Fruit fly (Drosophila melanogaster): ENCODE data around the gene Coq3.

Coq3 gene

DNA sequence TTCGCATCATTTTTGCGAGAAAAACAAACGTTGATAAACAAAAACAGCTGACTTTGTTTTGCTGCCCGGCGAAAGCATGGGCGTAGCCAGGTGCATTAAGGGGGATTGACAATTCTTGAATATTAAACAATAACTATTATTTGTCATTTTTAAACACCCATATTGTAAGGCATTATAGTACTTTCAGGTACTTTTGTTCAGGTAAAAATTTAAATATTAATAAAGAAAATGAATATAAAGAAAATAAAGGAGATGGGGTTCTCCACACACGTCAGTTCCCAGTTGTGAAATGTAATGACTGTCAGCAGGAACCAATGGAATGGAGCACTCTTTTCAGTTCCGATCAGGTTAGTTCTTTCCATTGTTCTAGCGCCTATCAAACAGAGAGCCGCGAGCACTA is at the start of gene Coq3, which contains the start of gene Pld3:
Gene Coq3 (minus strand): TSS at position 58 of the 400 bp plus-strand sequence.
Gene Pld3 (plus strand): TSS at position 294 of the 400 bp plus-strand sequence.
- TF ChIP-seq tj (GFP tag; optimal IDR thresholded peaks at IDR 0.05) (peak; percentile 89), toe (GFP tag; optimal IDR thresholded peaks at IDR 0.05) (peak; percentile 88), CG33017 (tag; optimal IDR thresholded peaks at IDR 0.05) (peak; percentile 94), Hr96 (GFP tag; optimal IDR thresholded peaks at IDR 0.05) (no peak), cic (GFP tag; optimal IDR thresholded peaks at IDR 0.05) (peak; percentile 73), ovo (GFP tag; optimal IDR thresholded peaks at IDR 0.05) (peak; percentile 77), CG7045 (GFP tag; optimal IDR thresholded peaks at IDR 0.05) (peak; percentile 90), bab1 (GFP tag; optimal IDR thresholded peaks at IDR 0.05) (peak; percentile 95), Clk (GFP tag; optimal IDR thresholded peaks at IDR 0.05) (peak; percentile 83), pad (GFP tag; optimal IDR thresholded peaks at IDR 0.05) (peak; percentile 85), CG1620 (GFP tag; optimal IDR thresholded peaks at IDR 0.05) (peak; percentile 91), cnc (optimal IDR thresholded peaks at IDR 0.05) (no peak), CG14711 (tag; optimal IDR thresholded peaks at IDR 0.05) (peak; percentile 89), CG11617 (GFP tag; optimal IDR thresholded peaks at IDR 0.05) (peak; percentile 96), CG12768 (GFP tag; optimal IDR thresholded peaks at IDR 0.05) (peak; percentile 94), Mnt (GFP tag; optimal IDR thresholded peaks at IDR 0.05) (peak; percentile 92), kay (GFP tag; ENCODE audit: borderline replicate concordance) (no peak), CG7101 (tag; optimal IDR thresholded peaks at IDR 0.05) (peak; percentile 96), Crg-1 (GFP tag; optimal IDR thresholded peaks at IDR 0.05) (peak; percentile 87), CG5204 (GFP tag; optimal IDR thresholded peaks at IDR 0.05) (no peak)

DNA sequence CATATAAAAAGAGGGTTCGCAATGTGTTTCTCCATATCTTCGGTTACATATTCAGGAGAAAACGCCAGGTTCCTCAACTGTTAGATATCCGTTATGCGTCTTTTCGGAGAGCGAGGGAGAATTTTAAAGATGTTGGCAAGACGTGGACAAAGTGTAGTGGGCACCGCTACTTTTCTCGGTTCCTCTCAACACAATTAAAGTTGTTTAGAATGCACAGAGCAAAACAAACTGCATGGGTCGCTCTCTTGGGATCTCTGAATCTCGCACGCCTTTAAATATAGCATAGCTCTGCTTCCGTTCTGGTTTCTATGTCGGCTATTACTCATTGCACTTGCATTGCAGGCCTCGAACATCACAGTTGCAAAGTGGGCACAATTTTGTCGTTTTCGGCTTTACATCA is 47.8 kb upstream of the Coq3 start, which contains the start of gene clumsy:
Gene clumsy (plus strand): TSS at position 301 of the 400 bp plus-strand sequence.
- peak; percentile 19 for TF ChIP-seq pad (GFP tag; optimal IDR thresholded peaks at IDR 0.05)
- TF ChIP-seq CG33017 (tag; optimal IDR thresholded peaks at IDR 0.05), result no peak

DNA sequence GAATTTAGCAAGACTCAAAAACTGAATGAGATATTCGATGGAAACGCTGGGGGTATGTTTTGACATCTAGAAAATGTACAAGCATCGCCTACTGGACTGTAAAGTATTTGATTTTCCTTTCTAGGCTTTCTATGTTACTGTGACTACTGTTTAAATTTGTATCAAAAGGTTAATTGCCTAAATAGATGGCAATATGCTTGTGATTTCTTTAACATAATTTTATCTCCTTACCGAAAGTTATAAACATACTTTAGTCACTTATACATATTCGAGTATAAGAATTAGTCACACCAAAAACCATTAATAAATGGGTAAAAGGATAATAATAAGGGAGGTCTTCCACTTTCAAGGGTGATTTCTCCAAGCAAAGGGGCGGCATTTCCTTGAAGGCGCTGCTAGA is 44.3 kb upstream of the Coq3 start, which contains the start of gene CG31988:
Gene CG31988 (minus strand): TSS at position 101 of the 400 bp plus-strand sequence.
- TF ChIP-seq cic (GFP tag; optimal IDR thresholded peaks at IDR 0.05), result no peak
- TF ChIP-seq CG14711 (tag; optimal IDR thresholded peaks at IDR 0.05), result no peak
- no peak for TF ChIP-seq CG7101 (tag; optimal IDR thresholded peaks at IDR 0.05)
- no peak for TF ChIP-seq bab1 (GFP tag; optimal IDR thresholded peaks at IDR 0.05)
- TF ChIP-seq Crg-1 (GFP tag; optimal IDR thresholded peaks at IDR 0.05), result no peak
- no peak for TF ChIP-seq CG12768 (GFP tag; optimal IDR thresholded peaks at IDR 0.05)
- no peak for TF ChIP-seq Clk (GFP tag; optimal IDR thresholded peaks at IDR 0.05)
- no peak for TF ChIP-seq CG7045 (GFP tag; optimal IDR thresholded peaks at IDR 0.05)
- TF ChIP-seq Hr96 (GFP tag; optimal IDR thresholded peaks at IDR 0.05), result no peak
- no peak for TF ChIP-seq CG5204 (GFP tag; optimal IDR thresholded peaks at IDR 0.05)
- no peak for TF ChIP-seq Mnt (GFP tag; optimal IDR thresholded peaks at IDR 0.05)
- no peak for TF ChIP-seq pad (GFP tag; optimal IDR thresholded peaks at IDR 0.05)
- TF ChIP-seq kay (GFP tag; ENCODE audit: borderline replicate concordance), result no peak
- TF ChIP-seq tj (GFP tag; optimal IDR thresholded peaks at IDR 0.05), result no peak

DNA sequence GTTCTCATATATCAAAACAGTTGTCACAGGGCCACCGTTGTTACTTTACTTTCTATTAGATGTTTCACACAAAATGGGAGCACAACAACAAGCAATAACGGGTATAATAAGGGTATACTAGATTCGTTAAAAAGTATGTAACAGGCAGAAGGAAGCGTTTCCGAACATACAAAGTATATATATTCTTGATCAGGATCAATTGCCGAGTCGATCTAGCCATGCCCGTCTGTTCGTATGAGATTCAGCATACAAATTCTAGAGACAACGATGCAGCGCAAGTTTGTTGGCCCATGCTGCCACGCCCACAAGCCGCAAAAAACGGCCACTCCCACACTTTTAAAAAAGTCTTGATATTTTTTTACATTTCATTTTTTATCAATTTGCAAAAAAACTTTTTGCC is 41.9 kb upstream of the Coq3 start, which contains the start of gene CG31624:
Gene CG31624 (minus strand): TSS at position 101 of the 400 bp plus-strand sequence.
- TF ChIP-seq CG7101 (tag; optimal IDR thresholded peaks at IDR 0.05) (no peak), cic (GFP tag; optimal IDR thresholded peaks at IDR 0.05) (no peak), bab1 (GFP tag; optimal IDR thresholded peaks at IDR 0.05) (no peak), Hr96 (GFP tag; optimal IDR thresholded peaks at IDR 0.05) (no peak), tj (GFP tag; optimal IDR thresholded peaks at IDR 0.05) (no peak), pad (GFP tag; optimal IDR thresholded peaks at IDR 0.05) (no peak), CG1620 (GFP tag; optimal IDR thresholded peaks at IDR 0.05) (no peak)

DNA sequence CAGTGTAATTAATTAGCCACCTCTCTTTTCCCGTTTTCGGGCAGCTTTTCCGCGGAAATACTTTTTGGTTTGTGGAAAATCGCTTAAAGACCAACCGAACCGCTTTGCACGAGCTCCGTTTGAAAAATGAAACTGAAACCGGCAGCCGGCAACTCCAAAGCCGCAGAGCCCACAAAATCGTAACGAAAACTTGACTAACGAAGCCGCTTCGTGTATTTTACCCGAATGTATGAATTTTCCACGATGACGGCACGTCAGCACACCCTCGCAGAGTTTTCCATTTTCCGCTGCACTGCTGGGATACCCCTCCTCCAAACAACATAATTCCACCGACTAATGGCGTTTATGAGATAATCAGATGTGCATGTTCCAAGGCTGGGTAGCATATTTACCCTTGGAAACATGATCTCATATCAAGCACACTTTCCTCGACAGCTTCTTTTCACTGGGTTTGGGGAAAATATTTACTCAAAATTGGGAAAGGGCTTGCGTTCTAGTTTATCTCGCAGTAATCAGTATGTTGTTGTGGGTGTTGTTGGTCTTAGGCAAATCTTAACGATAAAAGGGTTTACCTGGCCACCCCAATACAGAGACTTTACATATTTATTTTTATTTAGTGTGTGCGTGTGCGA is 40.3 kb upstream of the Coq3 start, which contains the start of gene Ret:
Gene Ret (minus strand): TSS at position 130 of the 632 bp plus-strand sequence.
- TF ChIP-seq CG5204 (GFP tag; optimal IDR thresholded peaks at IDR 0.05), result no peak
- TF ChIP-seq tj (GFP tag; optimal IDR thresholded peaks at IDR 0.05), result no peak
- no peak for TF ChIP-seq Mnt (GFP tag; optimal IDR thresholded peaks at IDR 0.05)
- no peak for TF ChIP-seq cnc (optimal IDR thresholded peaks at IDR 0.05)
- no peak for TF ChIP-seq ovo (GFP tag; optimal IDR thresholded peaks at IDR 0.05)
- TF ChIP-seq cic (GFP tag; optimal IDR thresholded peaks at IDR 0.05), result no peak
- TF ChIP-seq CG33017 (tag; optimal IDR thresholded peaks at IDR 0.05), result no peak
- TF ChIP-seq CG1620 (GFP tag; optimal IDR thresholded peaks at IDR 0.05), result no peak
- no peak for TF ChIP-seq toe (GFP tag; optimal IDR thresholded peaks at IDR 0.05)
- TF ChIP-seq kay (GFP tag; ENCODE audit: borderline replicate concordance), result no peak
- no peak for TF ChIP-seq CG11617 (GFP tag; optimal IDR thresholded peaks at IDR 0.05)

DNA sequence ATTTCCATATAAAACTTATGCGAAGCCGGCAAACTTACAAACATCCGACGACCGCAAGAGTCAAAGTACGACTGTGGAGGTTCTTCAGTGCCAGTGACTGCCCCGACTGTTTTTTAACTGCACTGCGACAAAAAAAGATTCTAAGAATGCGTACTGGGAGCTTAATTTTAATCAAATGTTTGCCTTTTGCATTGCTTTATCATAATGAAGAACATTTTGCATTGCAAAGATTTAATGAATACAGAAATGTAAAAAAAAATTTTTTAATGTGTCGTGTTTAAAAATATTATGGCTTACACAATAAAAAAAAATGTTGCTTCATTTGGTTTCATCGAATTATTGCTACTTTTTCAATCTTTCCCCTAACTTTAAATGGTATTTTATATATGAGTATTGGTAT is 38.8 kb upstream of the Coq3 start:
- TF ChIP-seq cnc (optimal IDR thresholded peaks at IDR 0.05) (no peak), Crg-1 (GFP tag; optimal IDR thresholded peaks at IDR 0.05) (no peak), toe (GFP tag; optimal IDR thresholded peaks at IDR 0.05) (no peak), Hr96 (GFP tag; optimal IDR thresholded peaks at IDR 0.05) (no peak), cic (GFP tag; optimal IDR thresholded peaks at IDR 0.05) (no peak)

DNA sequence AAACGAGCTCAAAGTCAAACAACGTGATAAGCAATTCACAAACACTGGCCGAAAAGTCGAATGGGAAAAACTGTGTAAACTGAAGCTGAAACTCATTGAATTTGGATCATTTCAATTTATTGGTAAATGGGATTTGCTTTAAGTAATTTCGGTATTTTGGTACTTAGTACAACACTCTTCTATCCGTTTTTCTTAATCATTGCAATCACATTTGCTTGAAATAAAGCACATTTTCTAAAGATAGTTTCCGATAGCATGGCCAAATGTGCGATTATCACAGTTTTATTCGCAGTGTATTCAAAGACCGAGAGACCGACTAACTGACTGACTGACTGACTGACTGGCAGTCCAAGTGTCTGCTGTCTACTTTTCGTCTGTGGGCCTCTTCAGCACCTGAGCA is 38.1 kb upstream of the Coq3 start:
- no peak for TF ChIP-seq cic (GFP tag; optimal IDR thresholded peaks at IDR 0.05)
- no peak for TF ChIP-seq Hr96 (GFP tag; optimal IDR thresholded peaks at IDR 0.05)
- TF ChIP-seq CG7101 (tag; optimal IDR thresholded peaks at IDR 0.05), result no peak
- TF ChIP-seq toe (GFP tag; optimal IDR thresholded peaks at IDR 0.05), result no peak
- TF ChIP-seq Crg-1 (GFP tag; optimal IDR thresholded peaks at IDR 0.05), result no peak
- no peak for TF ChIP-seq CG7045 (GFP tag; optimal IDR thresholded peaks at IDR 0.05)
- no peak for TF ChIP-seq Mnt (GFP tag; optimal IDR thresholded peaks at IDR 0.05)
- no peak for TF ChIP-seq CG11617 (GFP tag; optimal IDR thresholded peaks at IDR 0.05)
- no peak for TF ChIP-seq pad (GFP tag; optimal IDR thresholded peaks at IDR 0.05)
- no peak for TF ChIP-seq tj (GFP tag; optimal IDR thresholded peaks at IDR 0.05)
- no peak for TF ChIP-seq kay (GFP tag; ENCODE audit: borderline replicate concordance)
- no peak for TF ChIP-seq CG12768 (GFP tag; optimal IDR thresholded peaks at IDR 0.05)
- no peak for TF ChIP-seq CG14711 (tag; optimal IDR thresholded peaks at IDR 0.05)
